Worm (Caenorhabditis elegans): ENCODE measurements around the gene str-101.

ce11 chrV:15677222-15677621 is 34.6 kb downstream of the str-101 start, which contains the start of gene nhr-52:
- TF ChIP-seq nfya-1 (tag; optimal IDR thresholded peaks at IDR 0.05) (no peak), lim-6 (tag; optimal IDR thresholded peaks at IDR 0.05) (no peak), pqm-1 (tag; optimal IDR thresholded peaks at IDR 0.05) (no peak), ets-4 (tag; optimal IDR thresholded peaks at IDR 0.05) (no peak), ceh-30 (tag; optimal IDR thresholded peaks at IDR 0.05) (no peak), ceh-9 (tag; optimal IDR thresholded peaks at IDR 0.05) (no peak), ceh-14 (tag; optimal IDR thresholded peaks at IDR 0.05) (no peak), pha-4 (tag; optimal IDR thresholded peaks at IDR 0.05) (no peak), ama-1 (optimal IDR thresholded peaks at IDR 0.05) (no peak), sox-4 (tag; optimal IDR thresholded peaks at IDR 0.05) (no peak), unc-42 (tag; optimal IDR thresholded peaks at IDR 0.05) (no peak), ceh-48 (tag; optimal IDR thresholded peaks at IDR 0.05) (no peak)
